Fruit fly (Drosophila melanogaster) Kc167 (cell line): ENCODE data around the gene CG14983.

Source experiments
- Myc ChIP-seq: fragments of >200 bp; optimal IDR thresholded peaks from 2 replicates; lab custom pipeline; 2017; ENCODE audit warnings: missing external identifiers
- Sin3A ChIP-seq: fragments of >200 bp; optimal IDR thresholded peaks from 2 replicates; lab custom pipeline; 2018; ENCODE audit warnings: missing external identifiers
- h ChIP-seq: fragments of >200 bp; optimal IDR thresholded peaks from 3 replicates; lab custom pipeline; 2018; ENCODE audit warnings: missing external identifiers
- insv ChIP-seq: fragments of >200 bp; optimal IDR thresholded peaks from 3 replicates; lab custom pipeline; 2018; ENCODE audit warnings: missing external identifiers
- psq ChIP-seq: fragments of >200 bp; optimal IDR thresholded peaks from 2 replicates; lab custom pipeline; 2017; ENCODE audit warnings: missing external identifiers
- ttk ChIP-seq: sonication (Bioruptor generic); optimal IDR thresholded peaks from 2 replicates; lab custom pipeline; 2017; ENCODE audit warnings: missing external identifiers

DNA sequence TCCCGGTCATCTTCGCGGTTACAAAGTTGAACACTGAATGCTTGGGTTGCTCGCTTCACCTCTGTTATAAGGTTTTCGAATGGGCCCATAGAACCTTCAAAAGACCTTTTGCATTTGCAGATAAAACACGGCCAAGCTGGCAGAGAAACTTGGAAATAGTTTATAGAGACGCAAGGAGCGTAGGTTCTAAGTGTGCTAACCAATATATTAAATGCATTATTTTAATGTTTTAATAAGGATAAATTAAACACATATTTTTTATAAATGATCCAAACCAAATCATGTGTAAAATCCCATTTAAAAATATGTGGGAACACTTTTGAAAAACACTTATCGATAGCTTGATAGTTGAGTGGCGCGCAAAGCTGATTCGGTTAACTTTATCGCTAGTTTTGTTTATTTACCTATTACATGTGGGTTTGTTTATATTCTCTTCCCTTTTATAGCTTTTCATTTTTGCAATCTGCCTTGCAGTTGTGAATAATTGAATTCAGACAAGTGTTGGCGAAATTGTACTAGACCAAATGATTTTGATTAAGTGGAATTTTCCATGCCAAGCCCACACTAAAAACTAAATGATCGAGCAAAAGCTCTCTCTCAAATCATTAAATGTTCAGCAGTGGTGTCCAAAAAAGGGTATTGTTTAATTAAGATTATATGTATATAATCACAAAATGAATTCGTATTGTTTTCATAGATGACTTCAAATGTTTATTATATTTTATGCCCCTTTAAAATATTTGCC, 8.9 kb downstream of the CG14983 start, which contains the start of gene CG12766:
- no peak for TF ChIP-seq psq (lab: Kevin White, UChicago)
- TF ChIP-seq insv (lab: Kevin White, UChicago) = no peak
- TF ChIP-seq ttk (lab: Kevin White, UChicago) = no peak
- TF ChIP-seq Sin3A (lab: Kevin White, UChicago) = no peak
- no peak for TF ChIP-seq h (lab: Kevin White, UChicago)
- no peak for TF ChIP-seq Myc (lab: Kevin White, UChicago)
